Fruit fly (Drosophila melanogaster) whole organism, adult: ENCODE data around the gene RpL35.

Source experiments
- CG11617 ChIP-seq: fragments of 200-800 bp; sonication (Bioruptor generic); optimal IDR thresholded peaks from 2 replicates; lab custom pipeline; 2017; ENCODE audit warnings: mild to moderate bottlenecking, missing biosample characterization, missing genetic modification reagents, missing genetic modification characterization
- CG12768 ChIP-seq: fragments of 200-800 bp; sonication (Bioruptor generic); optimal IDR thresholded peaks from 2 replicates; lab custom pipeline; 2017; ENCODE audit warnings: missing biosample characterization, missing genetic modification characterization, mild to moderate bottlenecking, moderate library complexity, missing genetic modification reagents
- CG14711 ChIP-seq: fragments of 200-800 bp; sonication (Bioruptor generic); optimal IDR thresholded peaks from 2 replicates; lab custom pipeline; 2018; ENCODE audit warnings: missing biosample characterization, mild to moderate bottlenecking, missing genetic modification characterization, moderate library complexity
- CG1620 ChIP-seq: fragments of 200-800 bp; sonication (Bioruptor generic); optimal IDR thresholded peaks from 2 replicates; lab custom pipeline; 2016; ENCODE audit warnings: missing biosample characterization, missing genetic modification characterization
- CG33017 ChIP-seq: fragments of 200-800 bp; sonication (Bioruptor generic); optimal IDR thresholded peaks from 2 replicates; lab custom pipeline; 2018; ENCODE audit warnings: missing biosample characterization, mild to moderate bottlenecking, missing genetic modification characterization, moderate library complexity
- CG5204 ChIP-seq: fragments of 200-800 bp; sonication (Bioruptor generic); optimal IDR thresholded peaks from 2 replicates; lab custom pipeline; 2016; ENCODE audit warnings: missing biosample characterization, missing genetic modification characterization
- CG7045 ChIP-seq: fragments of 200-800 bp; sonication (Bioruptor generic); optimal IDR thresholded peaks from 2 replicates; lab custom pipeline; 2017; ENCODE audit warnings: missing biosample characterization, mild to moderate bottlenecking, missing genetic modification characterization
- CG7101 ChIP-seq: fragments of 200-800 bp; sonication (Bioruptor generic); optimal IDR thresholded peaks from 2 replicates; lab custom pipeline; 2018; ENCODE audit warnings: missing biosample characterization, mild to moderate bottlenecking, missing genetic modification characterization, moderate library complexity
- Clk ChIP-seq: fragments of 200-800 bp; sonication (Bioruptor generic); optimal IDR thresholded peaks from 2 replicates; lab custom pipeline; 2017; ENCODE audit warnings: missing biosample characterization, missing genetic modification characterization
- Crg-1 ChIP-seq: fragments of 200-800 bp; sonication (Bioruptor generic); optimal IDR thresholded peaks from 2 replicates; lab custom pipeline; 2016; ENCODE audit warnings: missing biosample characterization, missing genetic modification characterization
- Hr96 ChIP-seq: fragments of 200-800 bp; sonication (Bioruptor generic); optimal IDR thresholded peaks from 2 replicates; lab custom pipeline; 2016; ENCODE audit warnings: missing biosample characterization, missing genetic modification characterization
- Mnt ChIP-seq: fragments of 200-800 bp; sonication (Bioruptor generic); optimal IDR thresholded peaks from 2 replicates; lab custom pipeline; 2016; ENCODE audit warnings: missing biosample characterization, mild to moderate bottlenecking, missing genetic modification characterization
- bab1 ChIP-seq: fragments of 200-800 bp; sonication (Bioruptor generic); optimal IDR thresholded peaks from 3 replicates; lab custom pipeline; 2019; ENCODE audit warnings: missing biosample characterization, mild to moderate bottlenecking, missing genetic modification characterization, moderate library complexity
- cic ChIP-seq: fragments of 200-800 bp; sonication (Bioruptor generic); optimal IDR thresholded peaks from 2 replicates; lab custom pipeline; 2017; ENCODE audit warnings: missing biosample characterization, mild to moderate bottlenecking, missing genetic modification characterization, moderate library complexity
- cnc ChIP-seq, 2 experiments: fragments of >200 bp; optimal IDR thresholded peaks; 2 replicates each; lab custom pipeline; 2017
- kay ChIP-seq: fragments of 200-800 bp; sonication (Bioruptor generic); peaks from one replicate; lab custom pipeline; 2016; ENCODE audit warnings: missing biosample characterization, missing genetic modification characterization, borderline replicate concordance
- ovo ChIP-seq: fragments of 200-800 bp; sonication (Bioruptor generic); optimal IDR thresholded peaks from 2 replicates; lab custom pipeline; 2016; ENCODE audit warnings: missing biosample characterization, missing genetic modification characterization
- pad ChIP-seq: fragments of 200-800 bp; sonication (Bioruptor generic); optimal IDR thresholded peaks from 3 replicates; lab custom pipeline; 2017; ENCODE audit warnings: missing biosample characterization, missing genetic modification characterization, mild to moderate bottlenecking, moderate library complexity, missing genetic modification reagents
- tj ChIP-seq: fragments of 200-800 bp; sonication (Bioruptor generic); optimal IDR thresholded peaks from 3 replicates; lab custom pipeline; 2017; ENCODE audit warnings: missing biosample characterization, mild to moderate bottlenecking, missing genetic modification characterization, moderate library complexity
- toe ChIP-seq: fragments of 200-800 bp; sonication (Bioruptor generic); optimal IDR thresholded peaks from 2 replicates; lab custom pipeline; 2016; ENCODE audit warnings: missing biosample characterization, missing genetic modification characterization

RpL35 gene

DNA sequence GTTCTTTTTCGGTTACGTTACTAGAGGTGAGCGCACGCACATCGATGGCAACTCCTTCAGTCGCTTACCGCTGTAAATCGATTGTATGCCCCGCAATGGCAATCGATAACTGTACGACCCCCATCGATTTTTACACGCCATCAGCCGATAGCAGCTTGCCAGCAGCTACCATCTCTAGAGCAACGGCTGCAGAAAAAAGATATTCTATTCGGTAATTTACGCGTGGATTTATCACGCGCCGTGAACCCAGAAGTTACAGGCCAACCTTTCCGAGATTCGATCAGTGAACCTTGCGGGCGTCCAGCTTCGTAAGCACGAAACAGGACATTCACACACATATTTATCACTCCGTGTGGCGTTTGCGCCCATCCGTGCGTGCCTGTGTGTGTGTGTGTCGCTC lies 6.3 kb upstream of the RpL35 start, which contains the start of the genes Sirt4 and CG4119:
Sirt4 (minus strand) TSS at position 39 of the 400 bp plus-strand sequence.
CG4119 (plus strand) TSS at position 151 of the 400 bp plus-strand sequence.
- TF ChIP-seq ovo, result no peak
- TF ChIP-seq Mnt, result peak; percentile 68
- TF ChIP-seq cic, result peak; percentile 34
- TF ChIP-seq toe (GFP tag; lab: Kevin White, UChicago), result peak; percentile 7
- TF ChIP-seq CG14711 (tag; lab: Kevin White, UChicago), result peak; percentile 15
- TF ChIP-seq Crg-1 (GFP tag; lab: Kevin White, UChicago), result peak; percentile 59
- TF ChIP-seq Hr96 (GFP tag; lab: Kevin White, UChicago), result no peak
- peak; percentile 44 for TF ChIP-seq CG1620 (GFP tag; lab: Kevin White, UChicago)
- peak; percentile 62 for TF ChIP-seq tj (GFP tag; lab: Kevin White, UChicago)
- peak; percentile 65 for TF ChIP-seq bab1 (GFP tag; lab: Kevin White, UChicago)
- peak; percentile 2 for TF ChIP-seq CG7101 (tag; lab: Kevin White, UChicago)
- no peak for TF ChIP-seq CG7045 (GFP tag; lab: Kevin White, UChicago)
- TF ChIP-seq CG5204 (GFP tag; lab: Kevin White, UChicago), result no peak
- TF ChIP-seq pad (GFP tag; lab: Kevin White, UChicago), result peak; percentile 27

DNA sequence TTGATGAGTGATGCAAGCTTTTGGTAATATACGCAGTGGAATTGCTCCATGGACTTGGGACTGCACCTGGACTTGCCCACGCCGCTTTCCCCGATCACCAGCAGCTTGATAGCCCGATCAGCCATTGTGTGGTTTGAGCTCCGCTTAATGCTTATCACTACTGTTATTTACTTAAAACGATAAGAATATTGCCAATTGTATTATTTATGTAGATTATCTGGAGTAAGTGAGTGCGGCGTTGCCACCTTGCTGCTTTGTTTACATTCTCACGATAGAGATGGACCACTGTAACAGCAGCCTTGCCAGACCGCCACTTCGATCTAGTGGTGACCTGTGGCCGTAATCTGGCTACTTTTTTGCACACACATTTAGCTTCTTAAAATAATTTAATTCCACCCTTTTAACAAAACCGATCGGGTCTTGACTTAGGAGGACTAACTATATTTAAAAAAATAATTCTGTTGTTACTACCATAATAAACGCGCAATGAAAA lies 618 bp upstream of the RpL35 start, which contains the start of gene Rab18:
Rab18 (minus strand) TSS at position 276 of the 493 bp plus-strand sequence.
- TF ChIP-seq cnc (optimal IDR thresholded peaks at IDR 0.05; lab: Kevin White, UChicago), result no peak
- TF ChIP-seq Hr96 (GFP tag; lab: Kevin White, UChicago), result no peak
- no peak for TF ChIP-seq CG14711 (tag; lab: Kevin White, UChicago)
- no peak for TF ChIP-seq pad (GFP tag; lab: Kevin White, UChicago)
- TF ChIP-seq cic, result no peak
- TF ChIP-seq CG5204 (GFP tag; lab: Kevin White, UChicago), result no peak
- TF ChIP-seq CG7101 (tag; lab: Kevin White, UChicago), result peak; percentile 13
- peak; percentile 72 for TF ChIP-seq Mnt
- TF ChIP-seq CG12768, result peak; percentile 62
- no peak for TF ChIP-seq tj (GFP tag; lab: Kevin White, UChicago)
- TF ChIP-seq toe (GFP tag; lab: Kevin White, UChicago), result peak; percentile 63
- no peak for TF ChIP-seq kay (GFP tag; lab: Kevin White, UChicago)
- TF ChIP-seq CG7045 (GFP tag; lab: Kevin White, UChicago), result no peak
- TF ChIP-seq CG33017 (tag; lab: Kevin White, UChicago), result no peak
- peak; percentile 60 for TF ChIP-seq CG1620 (GFP tag; lab: Kevin White, UChicago)
- no peak for TF ChIP-seq Clk (GFP tag; lab: Kevin White, UChicago)
- TF ChIP-seq bab1 (GFP tag; lab: Kevin White, UChicago), result peak; percentile 16
- TF ChIP-seq ovo, result peak; percentile 23
- TF ChIP-seq CG11617 (GFP tag; lab: Kevin White, UChicago), result no peak
- TF ChIP-seq Crg-1 (GFP tag; lab: Kevin White, UChicago), result peak; percentile 1

DNA sequence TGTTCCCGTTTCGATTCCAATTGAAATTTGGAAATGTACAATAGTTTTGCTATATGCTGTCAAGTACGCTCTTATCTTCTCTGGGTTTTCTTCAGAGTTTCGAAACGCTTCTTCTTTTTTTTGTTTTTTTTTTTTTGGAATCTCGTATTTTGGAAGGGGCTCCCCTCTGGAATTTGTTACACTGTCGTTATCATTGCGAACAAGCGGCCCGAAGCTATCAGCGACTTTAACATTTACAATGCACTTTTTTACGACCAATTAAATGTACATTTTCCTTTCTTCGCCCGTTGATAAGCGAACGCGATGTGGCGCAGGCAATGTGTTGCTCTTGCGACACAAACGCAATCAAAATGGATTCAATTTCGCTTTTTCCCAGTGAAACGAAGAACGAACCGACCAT lies 4.7 kb downstream of the RpL35 start:
- TF ChIP-seq Hr96 (GFP tag; lab: Kevin White, UChicago) (no peak), CG14711 (tag; lab: Kevin White, UChicago) (no peak), CG12768 (no peak), ovo (no peak), CG5204 (GFP tag; lab: Kevin White, UChicago) (no peak), CG7045 (GFP tag; lab: Kevin White, UChicago) (no peak)

DNA sequence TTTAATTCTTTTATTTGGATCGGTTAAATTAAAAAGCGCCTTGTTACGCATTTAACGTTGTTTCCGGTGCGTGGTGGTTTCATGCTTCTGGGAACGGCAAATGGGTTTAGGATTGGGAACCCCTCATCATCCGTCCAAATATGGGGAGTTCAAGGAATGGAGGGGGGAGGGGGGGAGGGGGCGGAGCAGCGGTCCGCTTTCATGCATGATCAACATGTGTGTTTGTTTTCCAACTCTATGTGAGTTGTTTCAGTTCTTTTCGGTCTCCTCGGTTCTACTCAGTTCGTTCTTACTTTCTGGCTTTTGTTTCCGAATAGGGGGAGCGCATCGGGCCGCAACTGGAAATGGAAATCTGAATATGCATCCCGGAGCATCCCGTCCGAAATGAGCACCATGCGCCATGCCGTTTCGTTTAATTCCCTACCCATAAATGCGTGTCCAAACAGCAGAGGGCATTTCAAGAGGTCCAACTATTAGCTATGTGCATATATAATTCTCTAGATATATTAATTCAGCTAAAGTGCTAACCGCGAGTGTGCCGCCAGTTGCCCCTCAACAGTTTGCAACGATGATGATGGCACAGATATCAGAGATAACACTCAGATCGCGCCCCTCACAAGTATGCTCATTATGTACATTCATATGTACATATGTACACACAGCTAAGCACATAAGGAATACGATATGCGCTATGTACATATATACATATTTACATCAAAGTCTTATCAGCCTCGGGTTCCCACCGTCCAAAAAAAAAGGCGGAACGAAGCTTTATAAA lies 5.4 kb downstream of the RpL35 start:
- no peak for TF ChIP-seq cic
- peak; percentile 4 for TF ChIP-seq CG7045 (GFP tag; lab: Kevin White, UChicago)
- TF ChIP-seq tj (GFP tag; lab: Kevin White, UChicago), result no peak
- peak; percentile 52 for TF ChIP-seq CG11617 (GFP tag; lab: Kevin White, UChicago)
- peak; percentile 78 for TF ChIP-seq Crg-1 (GFP tag; lab: Kevin White, UChicago)
- no peak for TF ChIP-seq cnc (optimal IDR thresholded peaks at IDR 0.05; lab: Kevin White, UChicago)
- peak; percentile 67 for TF ChIP-seq Hr96 (GFP tag; lab: Kevin White, UChicago)
- no peak for TF ChIP-seq CG33017 (tag; lab: Kevin White, UChicago)
- peak; percentile 13 for TF ChIP-seq CG5204 (GFP tag; lab: Kevin White, UChicago)
- peak; percentile 98 for TF ChIP-seq ovo
- TF ChIP-seq bab1 (GFP tag; lab: Kevin White, UChicago), result no peak
- TF ChIP-seq CG7101 (tag; lab: Kevin White, UChicago), result peak; percentile 85
- no peak for TF ChIP-seq kay (GFP tag; lab: Kevin White, UChicago)
- peak; percentile 53 for TF ChIP-seq Mnt
- TF ChIP-seq CG1620 (GFP tag; lab: Kevin White, UChicago), result peak; percentile 76
- TF ChIP-seq Clk (GFP tag; lab: Kevin White, UChicago), result no peak
- peak; percentile 64 for TF ChIP-seq pad (GFP tag; lab: Kevin White, UChicago)
- peak; percentile 67 for TF ChIP-seq CG14711 (tag; lab: Kevin White, UChicago)
- TF ChIP-seq toe (GFP tag; lab: Kevin White, UChicago), result peak; percentile 22
- TF ChIP-seq CG12768, result peak; percentile 12

DNA sequence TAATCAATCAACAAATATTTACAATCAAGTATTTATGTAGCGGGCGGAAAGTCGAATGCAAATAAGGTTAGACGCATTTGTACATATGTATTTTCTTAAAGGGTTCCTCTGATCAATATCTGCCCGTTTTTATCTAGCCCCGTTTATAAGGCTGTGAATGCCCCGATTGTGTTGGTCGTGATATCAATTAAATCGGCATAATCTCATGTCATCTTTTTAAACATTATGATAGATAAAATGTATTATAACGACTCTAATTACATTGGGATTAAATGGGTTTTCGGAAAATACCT lies 5.9 kb downstream of the RpL35 start:
- TF ChIP-seq Crg-1 (GFP tag; lab: Kevin White, UChicago) (no peak), bab1 (GFP tag; lab: Kevin White, UChicago) (no peak), Hr96 (GFP tag; lab: Kevin White, UChicago) (no peak), cnc (optimal IDR thresholded peaks at IDR 0.05; lab: Kevin White, UChicago) (peak in 1 of 2 experiments; percentile 9), ovo (peak; percentile 66)
